Fruit fly (Drosophila melanogaster) whole organism, embryonic: ENCODE data around the gene cert.

ENCODE experiments used
- Atf-2 ChIP-seq: fragments of 200-800 bp; sonication (Bioruptor generic); optimal IDR thresholded peaks from 2 replicates; lab custom pipeline; 2016; ENCODE audit warnings: missing biosample characterization, missing genetic modification characterization
- Atf3 ChIP-seq: fragments of 200-800 bp; sonication (Bioruptor generic); optimal IDR thresholded peaks from 3 replicates; lab custom pipeline; 2016; ENCODE audit warnings: missing biosample characterization, missing genetic modification characterization
- CG10654 ChIP-seq: fragments of 200-800 bp; sonication (Bioruptor generic); optimal IDR thresholded peaks from 2 replicates; lab custom pipeline; 2016; ENCODE audit warnings: missing biosample characterization, missing genetic modification characterization
- CG12071 ChIP-seq: fragments of 200-800 bp; sonication (Bioruptor generic); optimal IDR thresholded peaks from 3 replicates; lab custom pipeline; 2018; ENCODE audit warnings: missing biosample characterization, mild to moderate bottlenecking, missing genetic modification characterization
- CG12236 ChIP-seq: fragments of 200-800 bp; sonication (Bioruptor generic); optimal IDR thresholded peaks from 2 replicates; lab custom pipeline; 2016; ENCODE audit warnings: missing biosample characterization, missing genetic modification characterization
- CG12942 ChIP-seq: fragments of 200-800 bp; sonication (Bioruptor generic); optimal IDR thresholded peaks from 3 replicates; lab custom pipeline; 2016; ENCODE audit warnings: missing biosample characterization, missing genetic modification characterization
- CG14860 ChIP-seq: fragments of 200-800 bp; sonication (Bioruptor generic); IDR thresholded peaks from 3 replicates; pipeline ENCODE4 v1.3.6; 2022; ENCODE audit warnings: missing biosample characterization, missing genetic modification characterization; ENCODE audit not compliant: partially characterized antibody
- CG15269 ChIP-seq: fragments of 200-800 bp; sonication (Bioruptor generic); optimal IDR thresholded peaks from 2 replicates; lab custom pipeline; 2018; ENCODE audit warnings: missing biosample characterization, mild to moderate bottlenecking, missing genetic modification characterization, moderate library complexity
- CG1529 ChIP-seq: fragments of 200-800 bp; sonication (Bioruptor generic); optimal IDR thresholded peaks from 3 replicates; lab custom pipeline; 2018; ENCODE audit warnings: missing biosample characterization, missing genetic modification characterization
- CG15479 ChIP-seq: fragments of 200-800 bp; sonication (Bioruptor generic); optimal IDR thresholded peaks from 3 replicates; lab custom pipeline; 2019; ENCODE audit warnings: missing biosample characterization, mild to moderate bottlenecking, missing genetic modification characterization, moderate library complexity
- CG15696 ChIP-seq: fragments of 200-800 bp; sonication (Bioruptor generic); optimal IDR thresholded peaks from 2 replicates; lab custom pipeline; 2019; ENCODE audit warnings: missing biosample characterization, mild to moderate bottlenecking, missing genetic modification characterization, moderate library complexity
- CG17328 ChIP-seq: fragments of 200-800 bp; sonication (Bioruptor generic); IDR thresholded peaks from 2 replicates; pipeline ENCODE4 v1.3.6; 2022; ENCODE audit warnings: missing biosample characterization, missing genetic modification characterization
- CG18619 ChIP-seq: fragments of 200-800 bp; sonication (Bioruptor generic); optimal IDR thresholded peaks from 3 replicates; lab custom pipeline; 2017; ENCODE audit warnings: missing biosample characterization, mild to moderate bottlenecking, missing genetic modification characterization
- CG31224 ChIP-seq: fragments of 200-800 bp; sonication (Bioruptor generic); IDR thresholded peaks from 2 replicates; pipeline ENCODE4 v1.3.6; 2022; ENCODE audit warnings: missing biosample characterization, missing genetic modification characterization
- CG42726 ChIP-seq: fragments of 200-800 bp; sonication (Bioruptor generic); IDR thresholded peaks from 2 replicates; pipeline ENCODE4 v1.3.6; 2022; ENCODE audit warnings: missing biosample characterization, missing genetic modification characterization; ENCODE audit not compliant: partially characterized antibody
- CG6175 ChIP-seq: fragments of 200-800 bp; sonication (Bioruptor generic); IDR thresholded peaks from 3 replicates; pipeline ENCODE4 v1.3.6; 2022; ENCODE audit warnings: missing biosample characterization, missing genetic modification characterization
- CG7556 ChIP-seq: fragments of 200-800 bp; sonication (Bioruptor generic); optimal IDR thresholded peaks from 2 replicates; lab custom pipeline; 2017; ENCODE audit warnings: missing biosample characterization, mild to moderate bottlenecking, missing genetic modification characterization
- CG7786 ChIP-seq: fragments of 200-800 bp; sonication (Bioruptor generic); optimal IDR thresholded peaks from 2 replicates; lab custom pipeline; 2016; ENCODE audit warnings: missing biosample characterization, missing genetic modification characterization
- Dbx ChIP-seq: fragments of 200-800 bp; sonication (Bioruptor generic); IDR thresholded peaks from 3 replicates; pipeline ENCODE4 v1.3.6; 2022; ENCODE audit warnings: missing biosample characterization, missing genetic modification characterization
- Dfd ChIP-seq, 2 experiments: fragments of >200 bp; optimal IDR thresholded peaks; 2 replicates each; lab custom pipeline; 2017; ENCODE audit warnings: missing biosample characterization in 2 of 2, missing genetic modification characterization in 2 of 2
- Dip2 ChIP-seq: fragments of 200-800 bp; sonication (Bioruptor generic); IDR thresholded peaks from 2 replicates; pipeline ENCODE4 v1.3.6; 2022; ENCODE audit warnings: missing biosample characterization, missing genetic modification characterization
- Eip74EF ChIP-seq, 2 experiments: fragments of 200-800 bp in 1 of 2; fragments of >200 bp in 1 of 2; sonication (Bioruptor generic) in 1 of 2; optimal IDR thresholded peaks; 2 replicates each; lab custom pipeline; 2017 to 2019; ENCODE audit warnings: missing biosample characterization in 2 of 2, missing genetic modification characterization in 2 of 2, mild to moderate bottlenecking in 1 of 2, moderate library complexity in 1 of 2
- HmgD ChIP-seq: fragments of 200-800 bp; sonication (Bioruptor generic); optimal IDR thresholded peaks from 3 replicates; lab custom pipeline; 2016; ENCODE audit warnings: missing biosample characterization, missing genetic modification characterization
- MESR4 ChIP-seq: fragments of 200-800 bp; sonication (Bioruptor generic); optimal IDR thresholded peaks from 2 replicates; lab custom pipeline; 2018; ENCODE audit warnings: missing biosample characterization, mild to moderate bottlenecking, missing genetic modification characterization, moderate library complexity
- Med ChIP-seq: fragments of 200-800 bp; sonication (Bioruptor generic); peaks from one replicate; lab custom pipeline; 2016; ENCODE audit warnings: missing biosample characterization, missing genetic modification characterization, mild to moderate bottlenecking, inconsistent platforms, moderate library complexity
- Sox102F ChIP-seq: fragments of 200-800 bp; sonication (Bioruptor generic); optimal IDR thresholded peaks from 2 replicates; lab custom pipeline; 2018; ENCODE audit warnings: missing biosample characterization, mild to moderate bottlenecking, missing genetic modification characterization, moderate library complexity
- bowl ChIP-seq: fragments of 200-800 bp; sonication (Bioruptor generic); IDR thresholded peaks from 2 replicates; pipeline ENCODE4 v1.3.6; 2022; ENCODE audit warnings: missing biosample characterization, missing genetic modification characterization
- bsh ChIP-seq, 2 experiments: fragments of 200-800 bp; sonication (Bioruptor generic); optimal IDR thresholded peaks; 2 replicates each; lab custom pipeline; 2017 to 2018; ENCODE audit warnings: mild to moderate bottlenecking in 2 of 2, missing biosample characterization in 2 of 2, missing genetic modification characterization in 2 of 2, moderate library complexity in 1 of 2
- chn ChIP-seq: fragments of 200-800 bp; sonication (Bioruptor generic); optimal IDR thresholded peaks from 2 replicates; lab custom pipeline; 2016; ENCODE audit warnings: missing biosample characterization, missing genetic modification characterization
- cwo ChIP-seq: fragments of 200-800 bp; sonication (Bioruptor generic); optimal IDR thresholded peaks from 3 replicates; lab custom pipeline; 2017; ENCODE audit warnings: missing biosample characterization, missing genetic modification characterization, mild to moderate bottlenecking, moderate library complexity, missing genetic modification reagents
- gem ChIP-seq: fragments of 200-800 bp; sonication (Bioruptor generic); optimal IDR thresholded peaks from 2 replicates; lab custom pipeline; 2019; ENCODE audit warnings: missing biosample characterization, mild to moderate bottlenecking, missing genetic modification characterization, moderate library complexity
- nom ChIP-seq: fragments of 200-800 bp; sonication (Bioruptor generic); optimal IDR thresholded peaks from 2 replicates; lab custom pipeline; 2017; ENCODE audit warnings: missing biosample characterization, missing genetic modification characterization, mild to moderate bottlenecking, moderate library complexity, missing genetic modification reagents
- sc ChIP-seq, 3 experiments: fragments of >200 bp in 2 of 3; fragments of 200-800 bp in 1 of 3; sonication (Bioruptor generic) in 1 of 3; optimal IDR thresholded peaks; 2 replicates in 2 of 3; 3 replicates in 1 of 3; lab custom pipeline; 2017; ENCODE audit warnings: mild to moderate bottlenecking in 1 of 3, missing biosample characterization in 1 of 3, missing genetic modification characterization in 1 of 3, missing genetic modification reagents in 1 of 3
- schlank ChIP-seq: fragments of 200-800 bp; sonication (Bioruptor generic); optimal IDR thresholded peaks from 2 replicates; lab custom pipeline; 2018; ENCODE audit warnings: missing biosample characterization, mild to moderate bottlenecking, missing genetic modification characterization
- sd ChIP-seq: fragments of 200-800 bp; sonication (Bioruptor generic); optimal IDR thresholded peaks from 3 replicates; lab custom pipeline; 2018; ENCODE audit warnings: missing biosample characterization, mild to moderate bottlenecking, missing genetic modification characterization, moderate library complexity
- so ChIP-seq: fragments of 200-800 bp; sonication (Bioruptor generic); IDR thresholded peaks from 3 replicates; pipeline ENCODE4 v1.3.6; 2022; ENCODE audit warnings: missing biosample characterization, missing genetic modification characterization
- sqz ChIP-seq: fragments of 200-800 bp; sonication (Bioruptor generic); optimal IDR thresholded peaks from 3 replicates; lab custom pipeline; 2018; ENCODE audit warnings: missing biosample characterization, mild to moderate bottlenecking, missing genetic modification characterization
- sr ChIP-seq: fragments of 200-800 bp; sonication (Bioruptor generic); IDR thresholded peaks from 3 replicates; pipeline ENCODE4 v1.3.6; 2022; ENCODE audit warnings: missing biosample characterization, missing genetic modification characterization
- ssp ChIP-seq: fragments of 200-800 bp; sonication (Bioruptor generic); IDR thresholded peaks from 2 replicates; pipeline ENCODE4 v1.3.6; 2022; ENCODE audit warnings: missing biosample characterization, missing genetic modification characterization
- stwl ChIP-seq: fragments of 200-800 bp; sonication (Bioruptor generic); optimal IDR thresholded peaks from 3 replicates; lab custom pipeline; 2018; ENCODE audit warnings: missing biosample characterization, mild to moderate bottlenecking, missing genetic modification characterization, moderate library complexity
- toy ChIP-seq: fragments of 200-800 bp; sonication (Bioruptor generic); IDR thresholded peaks from 2 replicates; pipeline ENCODE4 v1.3.6; 2022; ENCODE audit warnings: missing biosample characterization, missing genetic modification characterization
- tx ChIP-seq: fragments of 200-800 bp; sonication (Bioruptor generic); optimal IDR thresholded peaks from 2 replicates; lab custom pipeline; 2016; ENCODE audit warnings: missing biosample characterization, missing genetic modification characterization
- vvl ChIP-seq: fragments of 200-800 bp; sonication (Bioruptor generic); IDR thresholded peaks from 2 replicates; pipeline ENCODE4 v1.3.6; 2022; ENCODE audit warnings: missing biosample characterization, missing genetic modification characterization
- wek ChIP-seq: fragments of 200-800 bp; sonication (Bioruptor generic); optimal IDR thresholded peaks from 3 replicates; lab custom pipeline; 2018; ENCODE audit warnings: missing biosample characterization, mild to moderate bottlenecking, missing genetic modification characterization, moderate library complexity
- z ChIP-seq: fragments of 200-800 bp; sonication (Bioruptor generic); IDR thresholded peaks from 3 replicates; pipeline ENCODE4 v1.3.6; 2022; ENCODE audit warnings: missing biosample characterization, missing genetic modification characterization
- zen2 ChIP-seq: fragments of 200-800 bp; sonication (Bioruptor generic); IDR thresholded peaks from 3 replicates; pipeline ENCODE4 v1.3.6; 2022; ENCODE audit warnings: missing biosample characterization, missing genetic modification characterization; ENCODE audit not compliant: partially characterized antibody
- zfh1 ChIP-seq: fragments of 200-800 bp; sonication (Bioruptor generic); IDR thresholded peaks from 3 replicates; pipeline ENCODE4 v1.3.6; 2022; ENCODE audit warnings: missing biosample characterization, missing genetic modification characterization
- zfh2 ChIP-seq: fragments of 200-800 bp; sonication (Bioruptor generic); optimal IDR thresholded peaks from 2 replicates; lab custom pipeline; 2016; ENCODE audit warnings: missing biosample characterization, missing genetic modification characterization

Gene cert

DNA sequence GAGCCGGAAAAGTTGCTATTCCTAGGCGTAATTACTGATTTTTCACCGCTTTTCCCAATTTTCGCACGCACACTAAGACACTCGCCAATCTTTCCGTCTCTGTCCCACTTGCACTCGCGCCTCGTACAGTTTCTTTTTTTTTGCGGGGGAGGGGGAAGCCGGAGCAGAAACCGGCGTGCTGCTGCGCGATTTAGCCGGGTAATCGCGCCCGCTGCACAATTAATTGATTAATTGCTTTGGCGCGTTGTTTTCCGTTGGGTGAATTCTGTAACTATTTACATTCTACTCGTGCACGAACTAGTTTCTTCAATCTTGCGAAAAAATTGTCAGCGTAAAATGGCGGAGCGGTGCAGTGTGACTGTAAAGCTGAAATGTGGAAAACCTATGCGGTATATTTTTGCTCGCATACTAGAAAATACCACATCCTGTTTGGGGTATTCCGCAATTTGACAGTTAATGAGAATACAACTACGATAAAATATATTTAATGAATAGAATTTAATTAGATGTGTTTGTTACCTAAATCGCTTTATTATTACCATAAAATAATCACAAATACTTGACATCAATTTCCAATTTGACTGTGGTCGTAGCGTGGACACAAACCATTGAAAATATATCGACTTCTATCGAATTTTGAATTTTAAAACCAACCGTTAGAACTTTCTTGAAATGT is 25.6 kb upstream of the cert start, which contains the start of gene Cpsf6 (continued):
- TF ChIP-seq CG12071 = no peak
- TF ChIP-seq bowl (GFP tag; lab: Robert Waterston, UW) = no peak
- TF ChIP-seq bsh (GFP tag; optimal IDR thresholded peaks at IDR 0.05; lab: Kevin White, UChicago) = peak in 1 of 2 experiments; percentile 74
- TF ChIP-seq MESR4 (GFP tag; lab: Kevin White, UChicago) = peak; percentile 90
- no peak for TF ChIP-seq toy (GFP tag; lab: Robert Waterston, UW)
- TF ChIP-seq ssp (GFP tag; lab: Robert Waterston, UW) = peak; percentile 74
- TF ChIP-seq cwo (GFP tag; lab: Kevin White, UChicago) = no peak
- TF ChIP-seq CG12236 (GFP tag; lab: Kevin White, UChicago) = no peak
- peak; percentile 33 for TF ChIP-seq zfh2 (GFP tag; lab: Kevin White, UChicago)
- TF ChIP-seq CG14860 (GFP tag; lab: Robert Waterston, UW) = no peak
- TF ChIP-seq so = no peak
- peak; percentile 65 for TF ChIP-seq zfh1 (GFP tag; lab: Robert Waterston, UW)
- 0 out of 3 replicates have a peak, but pooled peaks have one; percentile 51 for TF ChIP-seq Dbx (GFP tag; lab: Robert Waterston, UW)
- no peak for TF ChIP-seq z (GFP tag; lab: Robert Waterston, UW)
- TF ChIP-seq CG7786 (GFP tag; lab: Kevin White, UChicago) = no peak
- peak; percentile 74 for TF ChIP-seq CG15269 (tag; lab: Kevin White, UChicago)
- TF ChIP-seq CG15479 = peak; percentile 13
- peak; percentile 78 for TF ChIP-seq vvl (GFP tag; lab: Robert Waterston, UW)
- no peak for TF ChIP-seq Eip74EF (GFP tag; optimal IDR thresholded peaks at IDR 0.05; lab: Kevin White, UChicago)
- TF ChIP-seq nom (GFP tag; lab: Kevin White, UChicago) = peak; percentile 50
- 0 out of 2 replicates have a peak, but pooled peaks have one; percentile 18 for TF ChIP-seq CG42726 (GFP tag; lab: Robert Waterston, UW)
- TF ChIP-seq HmgD (GFP tag; lab: Kevin White, UChicago) = peak; percentile 62
- TF ChIP-seq sd (tag; lab: Kevin White, UChicago) = no peak
- TF ChIP-seq CG17328 (GFP tag; lab: Robert Waterston, UW) = peak; percentile 76
- TF ChIP-seq sqz = peak; percentile 74
- TF ChIP-seq Atf3 (GFP tag; lab: Kevin White, UChicago) = peak; percentile 37
- peak; percentile 35 for TF ChIP-seq CG18619
- TF ChIP-seq schlank (tag; lab: Kevin White, UChicago) = no peak
- TF ChIP-seq Sox102F (GFP tag; lab: Kevin White, UChicago) = peak; percentile 76
- TF ChIP-seq CG7556 (GFP tag; lab: Kevin White, UChicago) = no peak
- peak; percentile 36 for TF ChIP-seq CG10654 (GFP tag; lab: Kevin White, UChicago)
- peak; percentile 60 for TF ChIP-seq stwl
- peak; percentile 50 for TF ChIP-seq Med (GFP tag; lab: Kevin White, UChicago)
- peak; percentile 57 for TF ChIP-seq CG12942
- TF ChIP-seq Dip2 = no peak
- TF ChIP-seq sr (GFP tag; lab: Robert Waterston, UW) = 0 out of 3 replicates have a peak, but pooled peaks have one; percentile 2
- no peak for TF ChIP-seq sc (optimal IDR thresholded peaks at IDR 0.05; lab: Kevin White, UChicago)
- TF ChIP-seq sc (GFP tag; optimal IDR thresholded peaks at IDR 0.05; lab: Kevin White, UChicago) = no peak
- peak; percentile 3 for TF ChIP-seq CG1529
- peak; percentile 79 for TF ChIP-seq gem (tag; lab: Kevin White, UChicago)
- peak; percentile 74 for TF ChIP-seq CG15696 (tag; lab: Kevin White, UChicago)
- TF ChIP-seq wek (GFP tag; lab: Kevin White, UChicago) = peak; percentile 99
- TF ChIP-seq Dfd (GFP tag; optimal IDR thresholded peaks at IDR 0.05; lab: Kevin White, UChicago) = no peak
- no peak for TF ChIP-seq CG6175 (GFP tag; lab: Robert Waterston, UW)
- TF ChIP-seq tx (GFP tag; lab: Kevin White, UChicago) = peak; percentile 13
- no peak for TF ChIP-seq Atf-2
- peak; percentile 53 for TF ChIP-seq CG31224 (GFP tag; lab: Robert Waterston, UW)
- TF ChIP-seq chn (GFP tag; lab: Kevin White, UChicago) = peak; percentile 6
- TF ChIP-seq zen2 (GFP tag; lab: Robert Waterston, UW) = no peak
